Worm (Caenorhabditis elegans) whole organism, L4 larva: ENCODE measurements around the gene ZK856.16.

Source experiments
- cey-2 ChIP-seq: sonication (generic microtip); optimal IDR thresholded peaks from 3 replicates; lab custom pipeline; 2017; ENCODE audit warnings: missing genetic modification characterization, mild to moderate bottlenecking, missing compliant biosample characterization, antibody characterized with exemption, borderline replicate concordance; ENCODE audit not compliant: insufficient read depth
- fos-1 ChIP-seq: fragments of 150-350 bp; optimal IDR thresholded peaks from 2 replicates; lab custom pipeline; 2014; ENCODE audit warnings: missing biosample characterization, missing genetic modification characterization
- mes-2 ChIP-seq: sonication (generic microtip); optimal IDR thresholded peaks from 2 replicates; lab custom pipeline; 2016; ENCODE audit warnings: missing genotype, mild to moderate bottlenecking, missing genetic modification characterization, missing compliant biosample characterization; ENCODE audit not compliant: poor library complexity, severe bottlenecking
- nhr-25 ChIP-seq: sonication (generic microtip); optimal IDR thresholded peaks from 2 replicates; lab custom pipeline; 2017; ENCODE audit warnings: missing genetic modification characterization, mild to moderate bottlenecking, missing compliant biosample characterization, antibody characterized with exemption, moderate library complexity, borderline replicate concordance; ENCODE audit not compliant: insufficient read depth
- nhr-48 ChIP-seq: sonication (generic microtip); optimal IDR thresholded peaks from 2 replicates; lab custom pipeline; 2016; ENCODE audit warnings: mild to moderate bottlenecking, missing genetic modification characterization, missing compliant biosample characterization
- nhr-77 ChIP-seq: fragments of 150-350 bp; optimal IDR thresholded peaks from 2 replicates; lab custom pipeline; 2014; ENCODE audit warnings: missing biosample characterization, missing genetic modification characterization
- snpc-4 ChIP-seq: fragments of 150-350 bp; optimal IDR thresholded peaks from 2 replicates; lab custom pipeline; 2014; ENCODE audit warnings: missing biosample characterization, missing genetic modification characterization
- zag-1 ChIP-seq: fragments of 150-350 bp; optimal IDR thresholded peaks from 2 replicates; lab custom pipeline; 2014; ENCODE audit warnings: missing biosample characterization, missing genetic modification characterization

- TF ChIP-seq nhr-77 (tag; lab: Kevin White, UChicago), result no peak
- TF ChIP-seq fos-1 (tag; lab: Kevin White, UChicago), result no peak
- TF ChIP-seq nhr-48 (tag; lab: Kevin White, UChicago), result no peak
- no peak for TF ChIP-seq snpc-4 (tag; lab: Kevin White, UChicago)
- no peak for TF ChIP-seq cey-2 (tag; lab: Kevin White, UChicago)
- TF ChIP-seq zag-1 (tag; lab: Kevin White, UChicago), result no peak
- no peak for TF ChIP-seq mes-2 (tag; lab: Kevin White, UChicago)
- no peak for TF ChIP-seq nhr-25 (tag; lab: Kevin White, UChicago)
Measured at ce11 chrV:10230932-10231331, 25.5 kb upstream of the ZK856.16 start, which contains the start of gene fipr-6.
